Fruit fly (Drosophila melanogaster): Measurements from ENCODE around the gene smog.

The smog gene

DNA sequence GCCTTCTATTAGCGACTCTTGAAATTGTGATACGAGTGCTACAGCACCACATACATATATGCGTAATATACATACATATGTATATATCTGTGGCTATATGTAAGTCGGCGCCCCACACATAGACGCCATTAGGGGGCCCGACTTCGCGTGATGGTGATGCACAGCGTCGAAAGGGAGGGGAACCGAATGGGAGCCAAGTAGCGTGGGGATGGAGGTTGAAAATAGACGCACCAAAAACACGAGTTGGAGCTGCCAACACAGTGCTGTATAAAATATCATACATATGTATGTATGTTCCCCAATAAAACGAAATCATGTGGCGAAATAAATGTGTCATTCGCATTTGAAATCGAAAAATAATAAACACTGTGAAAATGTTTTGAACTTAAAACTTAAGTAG, 34.0 kb downstream of the smog start (continued):
- TF ChIP-seq cg (GFP tag; optimal IDR thresholded peaks at IDR 0.05) = peak; percentile 69
- no peak for TF ChIP-seq CG7987 (GFP tag; optimal IDR thresholded peaks at IDR 0.05)
- TF ChIP-seq CG10543 (GFP tag; optimal IDR thresholded peaks at IDR 0.05) = peak; percentile 2
- no peak for TF ChIP-seq CG6813 (GFP tag; optimal IDR thresholded peaks at IDR 0.05)
- peak; percentile 4 for TF ChIP-seq CG17912 (GFP tag; optimal IDR thresholded peaks at IDR 0.05)
- peak; percentile 86 for TF ChIP-seq CG12769 (tag; optimal IDR thresholded peaks at IDR 0.05)

DNA sequence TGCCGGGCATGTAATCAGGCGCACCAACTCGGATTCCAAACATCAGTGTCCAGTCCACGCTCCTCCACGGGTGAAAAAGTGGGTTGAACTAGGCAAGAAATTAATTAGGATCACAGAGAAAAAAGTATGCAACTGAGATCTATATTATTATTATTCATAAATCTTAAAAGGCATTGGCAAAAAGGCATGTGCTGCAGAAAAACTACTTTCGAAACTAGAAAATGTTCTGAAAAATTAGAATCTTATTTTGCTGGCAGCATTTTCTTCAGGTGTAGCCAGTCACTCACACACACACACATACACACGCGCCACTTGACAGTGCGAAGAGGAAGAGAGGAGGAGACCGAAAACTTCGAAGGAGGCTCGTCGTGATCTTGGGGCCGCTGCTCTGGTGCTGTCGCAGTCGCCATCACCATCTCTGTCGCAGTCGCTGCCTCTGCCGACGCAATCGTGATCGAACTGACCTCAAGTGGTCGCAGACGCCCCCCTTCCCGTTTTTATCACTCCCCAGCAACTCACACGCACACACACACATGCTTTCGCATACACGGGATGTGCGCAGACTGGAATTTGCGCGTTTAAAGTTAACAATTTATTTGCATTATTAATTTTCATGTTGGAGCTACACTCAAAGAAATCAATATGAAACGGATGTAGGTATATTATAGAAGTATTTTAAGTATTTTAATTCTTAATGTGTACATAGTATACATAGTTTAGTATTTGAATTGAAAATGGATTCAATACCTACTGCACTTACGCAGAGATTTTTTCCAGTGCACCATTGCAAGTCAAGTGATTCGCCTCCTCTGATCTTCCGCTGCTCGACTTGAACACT, 34.9 kb downstream of the smog start:
- TF ChIP-seq dan (GFP tag; IDR thresholded peaks at IDR 0.05) (no peak), Kr (GFP tag; optimal IDR thresholded peaks at IDR 0.05) (no peak), Oaz (GFP tag; IDR thresholded peaks at IDR 0.05) (0 out of 2 replicates have a peak, but pooled peaks have one; percentile 15), CG3726 (GFP tag; IDR thresholded peaks at IDR 0.05) (0 out of 3 replicates have a peak, but pooled peaks have one; percentile 34), CG2678 (tag; optimal IDR thresholded peaks at IDR 0.05) (peak; percentile 68), stwl (tag; optimal IDR thresholded peaks at IDR 0.05) (peak; percentile 1), CG13123 (GFP tag; optimal IDR thresholded peaks at IDR 0.05) (no peak), gsb (GFP tag; IDR thresholded peaks at IDR 0.05) (no peak; the same call in 1 of the 2 replicates), CG18764 (GFP tag; optimal IDR thresholded peaks at IDR 0.05) (peak; percentile 43), vnd (GFP tag; IDR thresholded peaks at IDR 0.05; ENCODE audit: partially characterized antibody) (no peak), klu (GFP tag; IDR thresholded peaks at IDR 0.05) (peak; percentile 44), Med (GFP tag) (peak; percentile 71), Bteb2 (GFP tag; optimal IDR thresholded peaks at IDR 0.05) (no peak), CG15696 (tag; optimal IDR thresholded peaks at IDR 0.05) (peak; percentile 27), Nf-YB (GFP tag; optimal IDR thresholded peaks at IDR 0.05) (peak; percentile 24), CG18476 (GFP tag; optimal IDR thresholded peaks at IDR 0.05) (peak; percentile 27), Xbp1 (GFP tag; optimal IDR thresholded peaks at IDR 0.05) (peak; percentile 56), pzg (GFP tag; optimal IDR thresholded peaks at IDR 0.05) (no peak), CG14710 (tag; optimal IDR thresholded peaks at IDR 0.05) (peak; percentile 21), CG5180 (GFP tag; optimal IDR thresholded peaks at IDR 0.05) (peak; percentile 10), Ets65A (GFP tag) (peak; percentile 88), Poxn (GFP tag; IDR thresholded peaks at IDR 0.05) (no peak), Sox102F (GFP tag; optimal IDR thresholded peaks at IDR 0.05) (peak; percentile 71), twi (tag; optimal IDR thresholded peaks at IDR 0.05) (peak; percentile 35), sob (GFP tag; IDR thresholded peaks at IDR 0.05) (peak; percentile 68), CG11560 (tag; IDR thresholded peaks at IDR 0.05) (0 out of 3 replicates have a peak, but pooled peaks have one; percentile 37), CG12391 (tag; optimal IDR thresholded peaks at IDR 0.05) (peak; percentile 53), CG6854 (GFP tag; optimal IDR thresholded peaks at IDR 0.05) (no peak), CG11456 (GFP tag; IDR thresholded peaks at IDR 0.05) (peak; percentile 83; the same call in 2 of the 3 replicates), tin (GFP tag; optimal IDR thresholded peaks at IDR 0.05) (peak; percentile 38), CG11247 (GFP tag; IDR thresholded peaks at IDR 0.05) (peak; percentile 63), nom (GFP tag; optimal IDR thresholded peaks at IDR 0.05) (peak; percentile 90), NC2α (GFP tag; optimal IDR thresholded peaks at IDR 0.05) (peak; percentile 8), dmrt11E (tag; optimal IDR thresholded peaks at IDR 0.05) (peak; percentile 66), CG9876 (GFP tag; optimal IDR thresholded peaks at IDR 0.05) (no peak), fd102C (GFP tag; optimal IDR thresholded peaks at IDR 0.05) (peak; percentile 18), lilli (GFP tag; optimal IDR thresholded peaks at IDR 0.05) (peak; percentile 45), unpg (GFP tag; optimal IDR thresholded peaks at IDR 0.05) (peak; percentile 78), Taf1 (GFP tag; IDR thresholded peaks at IDR 0.05) (peak; percentile 47; the same call in 1 of the 2 replicates), croc (GFP tag; conservative IDR thresholded peaks at IDR 0.05) (no peak), Hand (GFP tag; optimal IDR thresholded peaks at IDR 0.05) (no peak)
